Fruit fly (Drosophila melanogaster) whole organism, pupa: ENCODE results near the gene CG31176.
A peak's percentile ranks its signal among the peaks of the same experiment; 100 is the strongest.

Source experiments
- CG10348 ChIP-seq: fragments of 200-800 bp; sonication (Bioruptor generic); IDR thresholded peaks from 2 replicates; pipeline ENCODE4 v1.3.6; 2022; ENCODE audit warnings: missing biosample characterization, missing genetic modification characterization
- CG12605 ChIP-seq: fragments of 200-800 bp; sonication (Bioruptor generic); IDR thresholded peaks from 2 replicates; pipeline ENCODE4 v1.3.6; 2022; ENCODE audit warnings: missing biosample characterization, missing genetic modification characterization
- CG13204 ChIP-seq: fragments of 200-800 bp; sonication (Bioruptor generic); optimal IDR thresholded peaks from 2 replicates; lab custom pipeline; 2018; ENCODE audit warnings: missing biosample characterization, mild to moderate bottlenecking, missing genetic modification characterization, moderate library complexity
- CG14655 ChIP-seq: fragments of 200-800 bp; sonication (Bioruptor generic); optimal IDR thresholded peaks from 3 replicates; lab custom pipeline; 2017; ENCODE audit warnings: mild to moderate bottlenecking, missing biosample characterization, missing genetic modification reagents, missing genetic modification characterization
- CG15710 ChIP-seq: fragments of 200-800 bp; sonication (Bioruptor generic); optimal IDR thresholded peaks from 2 replicates; lab custom pipeline; 2018; ENCODE audit warnings: missing biosample characterization, mild to moderate bottlenecking, missing genetic modification characterization, moderate library complexity
- CG17806 ChIP-seq: fragments of 200-800 bp; sonication (Bioruptor generic); optimal IDR thresholded peaks from 2 replicates; lab custom pipeline; 2018; ENCODE audit warnings: missing biosample characterization, mild to moderate bottlenecking, missing genetic modification characterization, moderate library complexity
- CG32121 ChIP-seq: fragments of 200-800 bp; sonication (Bioruptor generic); IDR thresholded peaks from 2 replicates; pipeline ENCODE4 v1.3.6; 2022; ENCODE audit warnings: missing biosample characterization, missing genetic modification characterization
- CG34367 ChIP-seq: fragments of 200-800 bp; sonication (Bioruptor generic); optimal IDR thresholded peaks from 2 replicates; lab custom pipeline; 2018; ENCODE audit warnings: missing biosample characterization, mild to moderate bottlenecking, missing genetic modification characterization
- CG4496 ChIP-seq: fragments of 200-800 bp; sonication (Bioruptor generic); IDR thresholded peaks from 3 replicates; pipeline ENCODE4 v1.3.6; 2022; ENCODE audit warnings: missing biosample characterization, missing genetic modification characterization
- CG8159 ChIP-seq: fragments of 200-800 bp; sonication (Bioruptor generic); optimal IDR thresholded peaks from 3 replicates; lab custom pipeline; 2018; ENCODE audit warnings: missing biosample characterization, mild to moderate bottlenecking, missing genetic modification characterization, moderate library complexity
- CG8301 ChIP-seq: fragments of 200-800 bp; sonication (Bioruptor generic); optimal IDR thresholded peaks from 2 replicates; lab custom pipeline; 2018; ENCODE audit warnings: missing biosample characterization, mild to moderate bottlenecking, missing genetic modification characterization
- CG9948 ChIP-seq: fragments of 200-800 bp; sonication (Bioruptor generic); optimal IDR thresholded peaks from 2 replicates; lab custom pipeline; 2018; ENCODE audit warnings: missing biosample characterization, mild to moderate bottlenecking, missing genetic modification characterization, moderate library complexity
- D1 ChIP-seq: fragments of 200-800 bp; sonication (Bioruptor generic); optimal IDR thresholded peaks from 2 replicates; lab custom pipeline; 2018; ENCODE audit warnings: missing biosample characterization, mild to moderate bottlenecking, missing genetic modification characterization, moderate library complexity
- EcR ChIP-seq: fragments of 200-800 bp; sonication (Bioruptor generic); optimal IDR thresholded peaks from 3 replicates; lab custom pipeline; 2019; ENCODE audit warnings: missing biosample characterization, missing genetic modification characterization, mild to moderate bottlenecking, moderate library complexity, missing genetic modification reagents
- Ets98B ChIP-seq: fragments of 200-800 bp; sonication (Bioruptor generic); IDR thresholded peaks from 2 replicates; pipeline ENCODE4 v1.3.6; 2022; ENCODE audit warnings: missing biosample characterization, missing genetic modification characterization
- Pif1A ChIP-seq: fragments of 200-800 bp; sonication (Bioruptor generic); optimal IDR thresholded peaks from 3 replicates; lab custom pipeline; 2016; ENCODE audit warnings: missing biosample characterization, missing genetic modification characterization
- Pif1B ChIP-seq: fragments of 200-800 bp; sonication (Bioruptor generic); optimal IDR thresholded peaks from 3 replicates; lab custom pipeline; 2016; ENCODE audit warnings: missing biosample characterization, missing genetic modification characterization
- Snoo ChIP-seq: fragments of 200-800 bp; sonication (Bioruptor generic); optimal IDR thresholded peaks from 3 replicates; lab custom pipeline; 2017; ENCODE audit warnings: missing biosample characterization, mild to moderate bottlenecking, missing genetic modification characterization, inconsistent platforms
- fd96Ca ChIP-seq: fragments of 200-800 bp; sonication (Bioruptor generic); IDR thresholded peaks from 3 replicates; pipeline ENCODE4 v1.3.6; 2022; ENCODE audit warnings: missing biosample characterization, missing genetic modification characterization
- gl ChIP-seq: fragments of 200-800 bp; sonication (Bioruptor generic); optimal IDR thresholded peaks from 2 replicates; lab custom pipeline; 2018; ENCODE audit warnings: missing biosample characterization, mild to moderate bottlenecking, missing genetic modification characterization
- rn ChIP-seq: fragments of 200-800 bp; sonication (Bioruptor generic); IDR thresholded peaks from 2 replicates; pipeline ENCODE4 v1.3.6; 2022; ENCODE audit warnings: missing biosample characterization, missing genetic modification characterization

CG31176 gene

dm6 chr3R:21635975-21636678 lies 83.3 kb downstream of the CG31176 start:
- TF ChIP-seq CG8159 (tag; lab: Kevin White, UChicago) (peak; percentile 67), CG13204 (GFP tag; lab: Kevin White, UChicago) (no peak), CG10348 (no peak), Ets98B (GFP tag; lab: Robert Waterston, UW) (no peak), CG17806 (tag; lab: Kevin White, UChicago) (peak; percentile 45), CG32121 (GFP tag; lab: Robert Waterston, UW) (no peak), CG4496 (no peak), fd96Ca (GFP tag; lab: Robert Waterston, UW) (no peak), Snoo (tag; lab: Kevin White, UChicago) (no peak), D1 (no peak), gl (tag; lab: Kevin White, UChicago) (peak; percentile 4), CG15710 (tag; lab: Kevin White, UChicago) (peak; percentile 44), Pif1A (GFP tag; lab: Kevin White, UChicago) (no peak), CG12605 (GFP tag; lab: Robert Waterston, UW) (no peak), CG14655 (GFP tag; lab: Kevin White, UChicago) (peak; percentile 13), EcR (GFP tag; lab: Kevin White, UChicago) (no peak), CG8301 (tag; lab: Kevin White, UChicago) (no peak), CG34367 (tag; lab: Kevin White, UChicago) (peak; percentile 24), Pif1B (no peak), rn (no peak), CG9948 (tag; lab: Kevin White, UChicago) (peak; percentile 40)

- TF ChIP-seq CG32121 (GFP tag; lab: Robert Waterston, UW), result no peak
- TF ChIP-seq gl (tag; lab: Kevin White, UChicago), result no peak
- no peak for TF ChIP-seq CG12605 (GFP tag; lab: Robert Waterston, UW)
- no peak for TF ChIP-seq CG14655 (GFP tag; lab: Kevin White, UChicago)
- no peak for TF ChIP-seq CG15710 (tag; lab: Kevin White, UChicago)
- TF ChIP-seq CG13204 (GFP tag; lab: Kevin White, UChicago), result no peak
- TF ChIP-seq fd96Ca (GFP tag; lab: Robert Waterston, UW), result no peak
- TF ChIP-seq Pif1B, result no peak
- no peak for TF ChIP-seq CG17806 (tag; lab: Kevin White, UChicago)
- TF ChIP-seq Ets98B (GFP tag; lab: Robert Waterston, UW), result no peak
- TF ChIP-seq Snoo (tag; lab: Kevin White, UChicago), result no peak
- no peak for TF ChIP-seq CG8301 (tag; lab: Kevin White, UChicago)
- TF ChIP-seq rn, result no peak
- no peak for TF ChIP-seq CG34367 (tag; lab: Kevin White, UChicago)
- no peak for TF ChIP-seq CG8159 (tag; lab: Kevin White, UChicago)
- no peak for TF ChIP-seq CG9948 (tag; lab: Kevin White, UChicago)
- no peak for TF ChIP-seq D1
- no peak for TF ChIP-seq CG10348
Observed at dm6 chr3R:21635181-21635580, 84.3 kb downstream of the CG31176 start.

- no peak for TF ChIP-seq EcR (GFP tag; lab: Kevin White, UChicago)
- no peak for TF ChIP-seq D1
- TF ChIP-seq gl (tag; lab: Kevin White, UChicago), result peak; percentile 64
- peak; percentile 13 for TF ChIP-seq CG34367 (tag; lab: Kevin White, UChicago)
- TF ChIP-seq CG10348, result no peak
- peak; percentile 24 for TF ChIP-seq Pif1B
- peak; percentile 9 for TF ChIP-seq CG17806 (tag; lab: Kevin White, UChicago)
- TF ChIP-seq CG13204 (GFP tag; lab: Kevin White, UChicago), result peak; percentile 73
- TF ChIP-seq CG15710 (tag; lab: Kevin White, UChicago), result peak; percentile 25
- TF ChIP-seq CG12605 (GFP tag; lab: Robert Waterston, UW), result 0 out of 2 replicates have a peak, but pooled peaks have one; percentile 15
- no peak for TF ChIP-seq CG9948 (tag; lab: Kevin White, UChicago)
- TF ChIP-seq CG14655 (GFP tag; lab: Kevin White, UChicago), result peak; percentile 45
- TF ChIP-seq CG32121 (GFP tag; lab: Robert Waterston, UW), result no peak
- 0 out of 3 replicates have a peak, but pooled peaks have one; percentile 51 for TF ChIP-seq CG4496
- no peak for TF ChIP-seq Ets98B (GFP tag; lab: Robert Waterston, UW)
- no peak for TF ChIP-seq Snoo (tag; lab: Kevin White, UChicago)
- peak; percentile 6 for TF ChIP-seq Pif1A (GFP tag; lab: Kevin White, UChicago)
- no peak for TF ChIP-seq fd96Ca (GFP tag; lab: Robert Waterston, UW)
- peak; percentile 26 for TF ChIP-seq CG8159 (tag; lab: Kevin White, UChicago)
- TF ChIP-seq rn, result no peak
- no peak for TF ChIP-seq CG8301 (tag; lab: Kevin White, UChicago)
Observed at dm6 chr3R:21634644-21635043, 84.8 kb downstream of the CG31176 start.

dm6 chr3R:21633781-21634102 lies 85.7 kb downstream of the CG31176 start:
- TF ChIP-seq CG10348, result no peak
- TF ChIP-seq CG13204 (GFP tag; lab: Kevin White, UChicago), result peak; percentile 81

- no peak for TF ChIP-seq rn
- TF ChIP-seq CG15710 (tag; lab: Kevin White, UChicago), result peak; percentile 40
- peak; percentile 58 for TF ChIP-seq D1
- TF ChIP-seq gl (tag; lab: Kevin White, UChicago), result no peak
- no peak for TF ChIP-seq Ets98B (GFP tag; lab: Robert Waterston, UW)
- peak; percentile 25 for TF ChIP-seq Pif1A (GFP tag; lab: Kevin White, UChicago)
- TF ChIP-seq CG8159 (tag; lab: Kevin White, UChicago), result peak; percentile 61
- no peak for TF ChIP-seq CG4496
- TF ChIP-seq CG13204 (GFP tag; lab: Kevin White, UChicago), result peak; percentile 45
- TF ChIP-seq CG32121 (GFP tag; lab: Robert Waterston, UW), result no peak
- TF ChIP-seq EcR (GFP tag; lab: Kevin White, UChicago), result no peak
- TF ChIP-seq CG10348, result no peak
- TF ChIP-seq CG34367 (tag; lab: Kevin White, UChicago), result peak; percentile 33
- TF ChIP-seq CG9948 (tag; lab: Kevin White, UChicago), result peak; percentile 58
- TF ChIP-seq Pif1B, result peak; percentile 26
- no peak for TF ChIP-seq fd96Ca (GFP tag; lab: Robert Waterston, UW)
- peak; percentile 66 for TF ChIP-seq CG14655 (GFP tag; lab: Kevin White, UChicago)
- peak; percentile 49 for TF ChIP-seq CG8301 (tag; lab: Kevin White, UChicago)
- TF ChIP-seq Snoo (tag; lab: Kevin White, UChicago), result no peak
- TF ChIP-seq CG12605 (GFP tag; lab: Robert Waterston, UW), result no peak
- peak; percentile 55 for TF ChIP-seq CG17806 (tag; lab: Kevin White, UChicago)
Observed at dm6 chr3R:21632930-21633780, 86.3 kb downstream of the CG31176 start.
